Fruit fly (Drosophila melanogaster): ENCODE data around the gene CG34298.

DNA sequence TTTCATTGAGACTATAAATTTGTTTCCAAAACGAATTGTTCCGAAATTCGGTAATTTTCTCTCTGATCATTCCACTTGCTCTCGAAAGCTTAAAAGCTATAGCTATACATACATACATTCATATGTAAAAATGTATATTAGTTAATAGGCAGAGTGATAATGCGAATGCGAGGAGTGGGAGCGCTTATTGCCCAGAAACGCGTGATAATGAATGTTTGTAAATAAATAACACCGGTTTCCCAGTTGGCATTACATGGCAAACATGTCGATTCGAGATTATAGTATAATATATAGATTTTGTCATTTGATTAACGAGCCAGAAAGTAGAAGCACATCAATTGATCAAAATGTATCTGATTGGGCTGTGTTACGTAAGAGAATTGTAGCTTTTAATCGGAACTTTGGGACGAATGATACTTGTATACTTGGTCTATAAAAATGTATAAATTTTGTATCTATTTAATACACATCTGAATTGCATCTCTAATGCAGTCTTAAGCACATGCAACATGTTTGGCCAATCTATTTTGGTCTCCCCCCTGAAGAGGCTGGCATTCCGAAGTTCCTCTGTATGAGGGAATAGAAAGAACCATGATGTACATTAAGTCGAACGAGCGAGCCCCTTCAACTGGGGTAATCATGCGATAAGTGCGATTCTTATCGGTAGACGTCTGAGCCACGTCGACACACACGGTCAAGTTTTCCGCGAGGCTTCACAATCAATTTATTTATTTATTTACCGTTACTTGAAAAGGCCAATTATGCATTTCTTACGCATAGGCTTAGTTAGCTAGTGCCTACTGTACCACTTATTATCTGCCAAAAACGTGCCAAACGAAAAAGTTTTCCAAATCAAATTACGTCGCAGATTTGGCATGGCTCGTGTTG is 13.3 kb downstream of the CG34298 start:
- TF ChIP-seq pan (optimal IDR thresholded peaks at IDR 0.05) = no peak
- TF ChIP-seq usp (GFP tag; optimal IDR thresholded peaks at IDR 0.05) = no peak
- TF ChIP-seq tai (GFP tag; optimal IDR thresholded peaks at IDR 0.05) = no peak
- peak; percentile 38 for TF ChIP-seq OdsH (GFP tag; optimal IDR thresholded peaks at IDR 0.05)
- TF ChIP-seq Vsx2 (GFP tag; optimal IDR thresholded peaks at IDR 0.05; ENCODE audit: partially characterized antibody) = no peak
- no peak for TF ChIP-seq HLH106 (tag; optimal IDR thresholded peaks at IDR 0.05)
- TF ChIP-seq sv (GFP tag; optimal IDR thresholded peaks at IDR 0.05) = no peak
- no peak for TF ChIP-seq dsf (GFP tag; optimal IDR thresholded peaks at IDR 0.05; ENCODE audit: borderline replicate concordance)

Measured in whole organism, wandering third instar larva.